Worm (Caenorhabditis elegans) whole organism, dauer: ENCODE results near the gene far-5.
"Not testable (repeated sequence)": the region's sequence is repeated elsewhere in the genome, so short reads cannot be mapped to it uniquely, and the experiment has no call there.

Source experiments
- unc-62 ChIP-seq: sonication (generic microtip); optimal IDR thresholded peaks from 2 replicates; lab custom pipeline; 2017; ENCODE audit warnings: missing biosample characterization, missing genetic modification reagents, missing genetic modification characterization

Gene far-5

DNA sequence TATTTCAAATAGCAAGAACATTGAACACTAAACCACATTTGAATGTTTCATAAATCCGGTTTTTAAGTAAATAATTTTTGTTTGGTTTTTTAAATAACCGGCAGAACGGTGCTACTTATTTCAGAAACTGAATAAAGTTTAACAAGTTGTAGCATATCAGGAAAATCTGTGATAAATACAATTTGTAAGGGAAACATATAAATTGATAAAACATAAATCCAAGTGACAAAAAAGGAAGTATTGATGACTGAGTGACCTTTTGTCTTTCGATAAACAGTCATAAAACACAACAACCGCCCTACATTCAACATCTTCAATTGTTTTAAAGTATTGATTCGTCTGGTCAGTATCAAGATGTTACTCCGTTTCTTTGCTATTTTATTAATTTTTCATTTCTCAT, at the start of gene far-5:
Gene far-5 (plus strand): TSS at position 301 of the 400 bp plus-strand sequence.
- TF ChIP-seq unc-62, result no peak

DNA sequence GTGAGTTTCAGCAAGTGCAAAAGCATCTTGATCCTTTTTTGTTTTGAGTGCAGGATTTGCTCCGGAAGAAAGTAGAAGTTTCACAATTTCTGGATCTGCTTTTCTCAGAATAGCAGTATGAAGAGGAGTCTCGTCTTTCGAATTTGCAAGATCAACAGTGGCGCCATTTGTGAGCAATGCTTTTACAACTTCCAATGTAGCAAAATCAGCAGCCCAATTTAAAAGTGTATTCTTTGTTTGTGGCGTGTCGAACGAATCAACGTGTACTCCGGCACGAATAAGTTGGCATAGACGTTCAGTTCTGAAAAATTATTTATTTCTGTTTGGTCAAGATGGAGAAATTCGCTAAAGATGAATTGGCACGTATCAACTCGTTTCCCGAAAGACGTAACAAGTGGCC, 45.8 kb upstream of the far-5 start, which contains the start of gene T16G1.13:
Gene T16G1.13 (plus strand): TSS at position 301 of the 400 bp plus-strand sequence.
- TF ChIP-seq unc-62, result no peak

DNA sequence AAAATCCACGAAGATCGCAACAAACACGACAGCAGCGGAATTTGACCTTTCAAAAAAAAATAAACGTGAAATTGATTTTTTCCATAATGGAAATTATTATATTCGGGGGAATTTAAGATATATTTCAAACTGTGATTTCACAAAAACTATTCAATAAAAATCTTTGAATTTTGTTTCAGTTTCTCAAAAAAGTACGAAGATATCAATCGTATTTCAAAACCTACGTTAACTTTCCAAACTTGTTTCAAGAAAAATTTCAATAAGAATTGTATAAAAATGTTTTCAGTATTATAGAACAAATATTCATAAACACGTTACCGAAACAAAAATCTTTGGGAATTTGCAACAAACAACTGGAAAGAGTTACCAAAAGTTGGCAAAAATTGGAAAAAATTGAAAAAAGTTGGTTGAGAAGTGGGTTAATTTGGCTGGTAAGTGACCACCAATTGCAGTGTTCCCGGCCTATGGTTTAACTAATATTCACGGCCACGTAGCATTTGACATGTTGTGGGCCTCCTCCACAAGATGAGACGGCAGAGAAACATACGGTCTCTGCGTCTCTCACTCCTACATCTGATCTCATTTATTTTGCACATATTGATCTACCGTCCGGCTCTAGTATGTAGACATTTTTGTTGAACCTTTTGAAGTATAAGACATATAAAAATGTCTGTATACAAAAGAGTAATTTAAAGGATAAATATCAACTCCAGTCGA, 44.4 kb upstream of the far-5 start, which contains the start of the genes T16G1.9 and T16G1.18:
Gene T16G1.9 (minus strand): TSS at position 51 of the 717 bp plus-strand sequence.
Gene T16G1.18 (plus strand): TSS at position 493 of the 717 bp plus-strand sequence.
- TF ChIP-seq unc-62, result no peak

DNA sequence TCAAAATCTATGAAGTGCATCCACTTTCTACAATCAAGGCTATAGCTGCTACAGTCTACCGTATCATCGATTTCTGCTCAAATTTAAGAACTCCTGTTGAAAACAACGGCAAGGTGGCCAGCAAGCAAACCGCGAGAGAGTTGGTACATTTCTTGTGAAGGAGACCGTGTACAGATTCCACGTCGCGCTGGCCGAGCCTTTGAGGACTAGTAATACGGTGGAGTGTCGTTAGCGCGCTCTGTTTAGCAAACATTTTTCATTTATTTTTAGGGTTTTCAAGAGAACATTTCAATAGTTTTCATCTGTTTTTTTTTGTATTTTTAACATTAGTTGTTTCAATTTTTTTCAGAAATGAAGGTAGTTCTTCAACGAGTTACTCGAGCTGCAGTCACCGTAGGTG, 43.1 kb upstream of the far-5 start, which contains the start of gene pqn-68:
Gene pqn-68 (plus strand): TSS at position 350 of the 400 bp plus-strand sequence.
- no peak for TF ChIP-seq unc-62

DNA sequence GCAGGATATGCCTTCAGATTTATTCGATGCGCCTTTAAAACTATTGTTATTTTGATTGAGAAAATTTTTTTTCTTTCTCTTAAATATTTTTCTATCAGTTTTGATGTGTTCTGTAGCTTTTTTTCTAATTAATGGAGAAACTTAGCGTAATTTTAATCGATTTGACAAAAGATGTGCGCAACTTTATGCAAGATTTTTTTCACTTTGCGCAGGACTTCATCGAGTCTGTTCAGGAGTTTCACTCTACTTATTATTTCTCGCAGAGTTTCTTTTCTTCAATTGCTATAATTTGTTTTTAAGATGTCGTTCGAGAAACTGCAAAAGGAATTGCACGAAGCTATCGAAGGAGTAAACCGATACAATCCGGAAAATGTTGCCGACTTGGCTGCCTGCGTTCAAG, 41.7 kb upstream of the far-5 start, which contains the start of gene eif-3.K:
Gene eif-3.K (plus strand): TSS at position 301 of the 400 bp plus-strand sequence.
- no peak for TF ChIP-seq unc-62

DNA sequence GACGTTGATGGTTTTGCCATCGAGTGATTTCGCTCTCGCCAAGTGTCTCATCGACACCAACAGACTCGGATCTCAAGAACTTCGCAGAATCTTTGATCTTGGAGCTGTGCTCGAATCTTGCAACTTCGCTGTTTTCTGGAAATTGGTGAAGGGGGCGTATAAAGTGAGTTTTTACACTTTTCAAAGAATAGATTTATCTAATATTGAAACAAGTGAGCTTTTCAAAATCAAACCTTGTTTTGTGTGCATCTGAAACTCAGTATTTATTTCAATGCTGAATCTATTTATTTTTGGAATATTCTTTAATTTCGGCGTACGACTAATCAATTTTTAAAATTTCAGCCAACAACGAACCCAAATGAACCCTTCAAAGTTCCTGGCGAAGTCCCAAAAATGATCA, 41.1 kb upstream of the far-5 start:
- TF ChIP-seq unc-62, result no peak

DNA sequence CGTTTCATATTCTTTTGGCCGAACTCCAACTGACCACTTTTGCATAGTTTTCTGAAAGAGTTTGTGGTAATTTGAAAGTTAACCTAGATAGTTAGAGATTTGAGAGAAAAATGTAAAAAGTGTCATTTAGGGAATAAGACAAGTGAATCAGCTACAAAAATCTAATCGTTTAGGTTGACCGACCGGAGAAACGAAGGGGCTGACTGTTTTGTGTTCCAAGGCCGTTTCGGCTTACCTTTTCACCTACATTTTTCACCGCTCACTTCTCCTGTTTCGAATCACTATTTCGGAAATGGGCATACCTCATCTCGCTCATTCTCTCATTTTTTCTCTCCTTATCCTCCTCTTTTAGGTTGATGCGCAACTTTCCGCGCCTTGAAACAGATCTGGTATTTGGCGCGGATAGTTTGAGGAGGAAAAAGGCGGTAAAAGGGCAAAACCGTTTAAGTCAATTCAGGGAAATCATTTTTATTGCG, 34.2 kb upstream of the far-5 start, which contains the start of gene mpst-7:
Gene mpst-7 (minus strand): TSS at position 51 of the 476 bp plus-strand sequence.
- no peak for TF ChIP-seq unc-62

DNA sequence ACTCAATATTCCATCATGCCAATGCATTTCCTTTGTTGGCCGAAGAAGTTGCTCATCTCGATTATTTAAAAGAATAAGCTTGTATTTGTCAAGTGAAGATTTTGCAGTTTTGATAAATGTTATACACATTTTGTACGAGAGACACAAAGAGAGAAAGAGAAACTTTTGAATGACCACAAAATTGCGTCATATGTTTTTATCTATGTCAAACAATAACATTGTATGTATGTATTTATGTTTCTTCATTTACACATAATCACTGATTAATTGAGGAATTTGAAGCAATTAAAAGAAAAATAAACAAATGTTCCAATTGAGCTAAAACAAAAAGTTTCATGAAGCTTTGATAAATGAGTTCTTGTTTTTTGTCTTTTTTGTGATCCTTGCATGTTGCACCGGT, 32.2 kb upstream of the far-5 start, which contains the start of gene hrg-9:
Gene hrg-9 (minus strand): TSS at position 152 of the 400 bp plus-strand sequence.
- no peak for TF ChIP-seq unc-62

DNA sequence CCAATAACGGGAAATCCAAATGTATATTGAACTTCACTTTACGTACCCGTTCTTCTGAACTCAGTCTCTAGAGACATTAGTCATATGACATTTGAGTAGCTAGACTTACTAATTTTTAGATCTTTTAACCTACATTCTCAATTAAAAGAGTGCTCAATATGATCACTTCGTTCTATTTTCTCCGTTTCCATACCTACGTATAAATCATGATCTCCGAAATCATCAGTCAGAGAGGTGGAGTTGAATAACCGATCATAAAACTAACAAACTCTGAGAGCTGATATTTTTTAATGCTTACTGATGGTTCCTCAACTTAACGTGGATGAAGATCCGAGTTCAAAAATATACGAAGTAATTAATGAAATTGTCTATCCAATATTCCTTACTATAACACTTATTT, 31.3 kb upstream of the far-5 start, which contains the start of gene srd-35:
Gene srd-35 (plus strand): TSS at position 301 of the 400 bp plus-strand sequence.
- TF ChIP-seq unc-62, result no peak

DNA sequence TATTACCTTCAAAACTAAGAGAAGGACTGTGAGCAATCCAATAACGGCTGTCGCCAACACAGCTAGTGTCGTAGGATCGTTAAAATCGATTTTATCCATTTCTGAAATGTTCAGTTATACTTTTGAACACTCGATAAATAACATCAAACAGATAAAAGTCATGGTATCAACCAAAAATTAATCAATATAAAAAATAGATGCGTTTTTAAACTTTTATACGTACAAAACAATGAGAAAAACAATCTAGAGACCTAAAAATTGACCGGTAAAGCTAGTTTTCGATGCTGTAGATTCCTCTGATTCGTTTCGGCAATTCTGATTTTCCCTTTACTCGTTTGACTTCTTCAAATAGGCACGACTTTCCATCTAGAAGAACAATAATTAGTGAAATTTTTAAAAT, 28.3 kb upstream of the far-5 start, which contains the start of gene R186.3:
Gene R186.3 (minus strand): TSS at position 101 of the 400 bp plus-strand sequence.
- TF ChIP-seq unc-62, result no peak

DNA sequence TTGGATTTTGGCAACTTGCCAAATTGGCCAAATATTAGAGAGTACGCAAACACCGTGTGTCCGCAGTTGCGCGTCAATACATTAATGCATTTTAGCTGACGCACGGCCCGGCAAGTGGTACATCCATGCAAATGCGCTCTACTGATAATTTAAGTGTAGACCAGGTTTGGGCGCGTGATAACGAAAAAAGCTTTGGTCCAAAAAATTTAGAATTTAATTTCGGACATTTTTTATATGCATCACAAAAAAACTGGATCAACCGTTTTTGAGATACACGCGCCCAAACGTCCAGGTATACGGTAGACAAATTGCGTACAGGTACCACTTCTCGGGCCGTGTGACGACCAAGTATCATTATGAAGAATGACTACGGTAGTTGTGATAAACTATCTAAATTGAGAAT, 27.4 kb upstream of the far-5 start, which contains the start of gene R186.8:
Gene R186.8 (minus strand): TSS at position 58 of the 403 bp plus-strand sequence.
- TF ChIP-seq unc-62, result not testable (repeated sequence)

DNA sequence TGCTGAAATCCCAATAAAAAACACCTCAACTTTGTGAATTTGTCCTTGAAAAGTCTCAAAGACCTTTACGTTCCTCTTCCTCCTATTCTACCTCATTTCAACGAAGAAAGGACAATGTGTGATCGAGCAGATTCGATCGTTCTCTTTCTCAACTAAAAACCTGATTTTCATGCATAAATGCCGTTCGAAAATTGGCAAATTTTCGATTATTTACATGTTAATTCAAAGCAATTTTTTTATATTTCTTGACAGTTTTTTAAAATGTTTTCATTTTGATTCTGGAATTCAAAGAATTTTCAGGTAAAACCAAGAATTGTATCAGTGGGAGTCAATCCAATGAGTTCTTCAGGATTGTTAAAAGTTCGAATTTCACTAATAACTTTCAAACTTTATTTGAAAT, 26.8 kb upstream of the far-5 start, which contains the start of gene lin-46:
Gene lin-46 (plus strand): TSS at position 301 of the 400 bp plus-strand sequence.
- no peak for TF ChIP-seq unc-62

DNA sequence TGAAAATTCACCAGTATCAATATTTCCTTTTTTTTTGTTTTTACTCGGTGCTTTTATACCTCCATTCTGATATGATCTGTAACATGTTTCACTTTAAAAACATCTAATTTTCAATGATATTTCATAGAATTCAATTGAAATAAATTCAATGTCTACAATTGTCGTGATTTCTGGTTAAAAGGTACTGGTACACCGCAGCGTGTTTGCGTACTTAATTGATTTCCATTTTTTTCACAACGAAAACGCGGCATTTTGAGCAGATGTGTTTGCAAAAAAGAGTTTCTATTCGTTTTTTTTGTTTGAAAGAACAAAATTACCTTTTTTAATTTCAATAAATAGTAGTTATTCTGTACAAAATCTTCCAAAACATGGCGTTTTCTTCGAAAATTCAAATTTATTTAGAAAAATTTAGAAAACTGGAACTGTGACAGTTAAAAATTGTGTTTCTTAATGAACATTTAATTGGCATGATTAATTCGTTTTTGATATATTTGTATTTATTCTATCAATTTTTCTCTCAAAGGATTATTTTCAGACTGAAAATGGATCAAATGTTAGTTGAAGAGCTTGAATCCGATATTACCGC, 24.7 kb upstream of the far-5 start, which contains the start of gene pnn-1:
Gene pnn-1 (plus strand): TSS at position 536 of the 586 bp plus-strand sequence.
- no peak for TF ChIP-seq unc-62

DNA sequence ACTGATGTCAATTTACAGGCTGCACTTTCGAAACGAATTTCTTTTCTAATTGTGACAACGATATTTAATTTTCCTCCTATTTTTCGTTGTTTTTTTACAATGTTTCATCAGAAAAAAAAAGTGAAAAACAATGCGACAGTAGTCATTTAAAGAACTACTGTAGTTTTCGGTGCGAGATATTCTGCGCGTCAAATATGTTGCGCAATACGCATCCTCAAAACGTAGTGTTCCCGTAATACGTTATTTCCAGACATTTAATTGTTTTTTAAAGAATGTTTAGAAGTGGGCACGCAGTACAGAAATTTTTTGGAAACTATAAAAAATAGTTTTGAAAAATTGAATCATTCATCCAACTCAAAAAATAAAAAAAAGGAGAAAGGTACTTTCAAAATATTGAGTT, 21.3 kb upstream of the far-5 start:
- no peak for TF ChIP-seq unc-62

DNA sequence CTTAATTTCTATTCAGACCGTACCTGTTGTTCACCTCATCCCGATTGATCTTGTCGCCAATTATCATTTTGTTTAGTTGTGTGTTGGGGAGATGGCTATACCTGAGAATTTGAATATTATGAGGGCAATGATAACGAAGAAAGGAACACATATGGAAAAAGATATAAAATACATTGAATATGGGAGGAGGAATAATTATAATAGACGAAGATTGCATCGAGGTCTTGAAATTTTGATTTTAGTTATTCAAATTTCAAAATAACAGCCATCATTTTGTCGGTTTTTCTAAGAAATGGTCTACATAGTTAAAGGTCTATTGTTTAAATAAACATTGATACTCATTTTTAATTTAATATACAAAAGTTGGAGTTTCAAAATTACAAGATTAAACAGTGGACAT, 8.3 kb upstream of the far-5 start, which contains the start of gene shw-3:
Gene shw-3 (minus strand): TSS at position 101 of the 400 bp plus-strand sequence.
- no peak for TF ChIP-seq unc-62

DNA sequence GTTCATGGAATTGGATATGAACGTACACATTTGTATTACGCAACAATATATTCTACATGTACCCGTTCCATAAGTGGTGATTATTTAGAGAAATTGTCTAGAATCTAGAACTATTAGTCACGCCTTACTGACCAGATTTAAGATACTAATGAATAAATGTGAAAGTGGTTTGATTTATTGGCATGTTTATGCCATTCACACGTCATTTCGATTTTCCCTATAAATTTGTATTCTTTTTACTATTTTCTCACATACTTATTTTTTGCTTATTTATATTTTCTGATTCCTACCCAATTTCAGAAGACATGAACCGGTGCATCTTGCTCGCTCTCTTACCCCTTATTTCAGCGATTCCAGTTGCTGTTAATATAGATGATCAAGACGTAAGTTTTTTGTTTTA, 7.1 kb upstream of the far-5 start, which contains the start of gene F15B9.8:
Gene F15B9.8 (plus strand): TSS at position 301 of the 400 bp plus-strand sequence.
- TF ChIP-seq unc-62, result no peak

DNA sequence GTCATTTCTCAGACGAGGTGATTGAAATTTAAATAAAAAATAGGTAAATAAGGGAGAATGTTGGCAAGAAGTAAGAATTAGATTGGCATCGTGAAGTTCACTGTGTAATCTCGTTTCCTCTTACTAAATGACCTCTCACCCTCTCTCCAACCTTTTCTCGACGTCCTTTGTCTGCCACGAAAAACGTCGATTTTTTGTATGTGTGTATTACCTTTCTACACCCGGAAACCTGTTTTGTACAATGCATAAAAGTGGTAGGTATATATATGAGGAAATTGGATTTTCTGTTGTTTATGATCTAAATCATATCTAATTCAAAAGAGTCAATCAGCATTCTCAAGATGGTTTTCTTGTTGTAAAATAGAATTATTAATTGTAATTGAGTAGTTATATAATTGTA, 2.5 kb upstream of the far-5 start, which contains the start of the genes F15B9.11 and dsl-7:
Gene F15B9.11 (minus strand): TSS at position 5 of the 400 bp plus-strand sequence.
Gene dsl-7 (plus strand): TSS at position 260 of the 400 bp plus-strand sequence.
- no peak for TF ChIP-seq unc-62
